Worm (Caenorhabditis elegans) whole organism, mixed stage, embryonic: ENCODE results near the gene F20D6.6.
A peak's percentile ranks its signal among the peaks of the same experiment; 100 is the strongest.

Experiments used
- bed-3 ChIP-seq: fragments of 200-800 bp; sonication (Bioruptor generic); optimal IDR thresholded peaks from 3 replicates; lab custom pipeline; 2018; ENCODE audit warnings: mild to moderate bottlenecking, missing genetic modification characterization, moderate library complexity, missing compliant biosample characterization
- blmp-1 ChIP-seq: fragments of 150-350 bp; optimal IDR thresholded peaks from 2 replicates; lab custom pipeline; 2014; ENCODE audit warnings: missing biosample characterization, missing genetic modification characterization
- ceh-39 ChIP-seq: fragments of 150-350 bp; optimal IDR thresholded peaks from 2 replicates; lab custom pipeline; 2014; ENCODE audit warnings: missing biosample characterization, missing genetic modification characterization
- ceh-83 ChIP-seq: fragments of 200-800 bp; sonication (Bioruptor generic); optimal IDR thresholded peaks from 2 replicates; lab custom pipeline; 2018; ENCODE audit warnings: mild to moderate bottlenecking, missing genetic modification characterization, missing compliant biosample characterization
- ces-1 ChIP-seq: fragments of 150-350 bp; optimal IDR thresholded peaks from 2 replicates; lab custom pipeline; 2014; ENCODE audit warnings: missing biosample characterization, missing genetic modification reagents, missing genetic modification characterization
- cnd-1 ChIP-seq: fragments of 200-800 bp; sonication (Bioruptor generic); optimal IDR thresholded peaks from 2 replicates; lab custom pipeline; 2018; ENCODE audit warnings: mild to moderate bottlenecking, missing genetic modification characterization, missing compliant biosample characterization
- drap-1 ChIP-seq: fragments of 200-800 bp; sonication (Bioruptor generic); optimal IDR thresholded peaks from 3 replicates; lab custom pipeline; 2018; ENCODE audit warnings: mild to moderate bottlenecking, missing genetic modification characterization, missing compliant biosample characterization
- elt-1 ChIP-seq: sonication (generic microtip); optimal IDR thresholded peaks from 2 replicates; lab custom pipeline; 2017; ENCODE audit warnings: missing genetic modification characterization, mild to moderate bottlenecking, missing compliant biosample characterization, antibody characterized with exemption, moderate library complexity, borderline replicate concordance; ENCODE audit not compliant: insufficient read depth
- elt-3 ChIP-seq: fragments of 150-350 bp; optimal IDR thresholded peaks from 2 replicates; lab custom pipeline; 2014; ENCODE audit warnings: missing biosample characterization, missing genetic modification characterization
- ham-2 ChIP-seq: fragments of 200-800 bp; sonication (Bioruptor generic); optimal IDR thresholded peaks from 2 replicates; lab custom pipeline; 2018; ENCODE audit warnings: mild to moderate bottlenecking, missing genetic modification characterization, missing compliant biosample characterization
- hlh-1 ChIP-seq: fragments of 150-350 bp; optimal IDR thresholded peaks from 2 replicates; lab custom pipeline; 2014; ENCODE audit warnings: missing biosample characterization, missing genetic modification reagents, missing genetic modification characterization
- lin-13 ChIP-seq: fragments of 150-350 bp; optimal IDR thresholded peaks from 2 replicates; lab custom pipeline; 2014; ENCODE audit warnings: missing biosample characterization, missing genetic modification characterization
- lin-32 ChIP-seq: fragments of 200-800 bp; sonication (Bioruptor generic); optimal IDR thresholded peaks from 2 replicates; lab custom pipeline; 2018; ENCODE audit warnings: mild to moderate bottlenecking, missing genetic modification characterization, missing compliant biosample characterization
- lsy-2 ChIP-seq: fragments of 150-350 bp; optimal IDR thresholded peaks from 2 replicates; lab custom pipeline; 2014; ENCODE audit warnings: missing biosample characterization, missing genetic modification characterization
- mep-1 ChIP-seq: fragments of 150-350 bp; optimal IDR thresholded peaks from 2 replicates; lab custom pipeline; 2017; ENCODE audit warnings: missing biosample characterization, missing genetic modification reagents, missing genetic modification characterization, inconsistent platforms
- nhr-2 ChIP-seq: fragments of 150-350 bp; optimal IDR thresholded peaks from 2 replicates; lab custom pipeline; 2014; ENCODE audit warnings: missing biosample characterization, missing genetic modification characterization
- nhr-237 ChIP-seq: fragments of 150-350 bp; optimal IDR thresholded peaks from 2 replicates; lab custom pipeline; 2014; ENCODE audit warnings: missing biosample characterization, missing genetic modification characterization
- nhr-28 ChIP-seq: fragments of 150-350 bp; optimal IDR thresholded peaks from 2 replicates; lab custom pipeline; 2014; ENCODE audit warnings: missing biosample characterization, missing genetic modification characterization
- nhr-76 ChIP-seq: sonication (generic microtip); optimal IDR thresholded peaks from 2 replicates; lab custom pipeline; 2017; ENCODE audit warnings: missing biosample characterization, missing genetic modification characterization
- pha-4 ChIP-seq: fragments of 150-350 bp; optimal IDR thresholded peaks from 2 replicates; lab custom pipeline; 2018; ENCODE audit warnings: missing biosample characterization, missing genetic modification reagents, missing genetic modification characterization
- sem-2 ChIP-seq: fragments of 200-800 bp; sonication (Bioruptor generic); optimal IDR thresholded peaks from 2 replicates; lab custom pipeline; 2018; ENCODE audit warnings: mild to moderate bottlenecking, missing genetic modification characterization, missing compliant biosample characterization
- snpc-4 ChIP-seq: fragments of 150-350 bp; optimal IDR thresholded peaks from 2 replicates; lab custom pipeline; 2014; ENCODE audit warnings: missing biosample characterization, missing genetic modification characterization
- sptf-1 ChIP-seq: sonication (generic microtip); optimal IDR thresholded peaks from 2 replicates; lab custom pipeline; 2017; ENCODE audit warnings: mild to moderate bottlenecking, missing genetic modification characterization, moderate library complexity, missing compliant biosample characterization
- tbx-8 ChIP-seq: fragments of 200-800 bp; sonication (Bioruptor generic); optimal IDR thresholded peaks from 2 replicates; lab custom pipeline; 2018; ENCODE audit warnings: mild to moderate bottlenecking, missing genetic modification characterization, moderate library complexity, missing compliant biosample characterization
- unc-120 ChIP-seq: sonication (generic microtip); optimal IDR thresholded peaks from 2 replicates; lab custom pipeline; 2017; ENCODE audit warnings: missing genetic modification characterization, missing compliant biosample characterization; ENCODE audit not compliant: poor library complexity, severe bottlenecking
- unc-39 ChIP-seq: fragments of 150-350 bp; optimal IDR thresholded peaks from 2 replicates; lab custom pipeline; 2014; ENCODE audit warnings: missing biosample characterization, missing genetic modification characterization
- unc-62 ChIP-seq: fragments of 150-350 bp; optimal IDR thresholded peaks from 2 replicates; lab custom pipeline; 2014; ENCODE audit warnings: missing biosample characterization, missing genetic modification reagents, missing genetic modification characterization
- zip-8 ChIP-seq: fragments of 150-350 bp; optimal IDR thresholded peaks from 2 replicates; lab custom pipeline; 2014; ENCODE audit warnings: missing biosample characterization, missing genetic modification characterization

Gene F20D6.6

ce11 chrV:8195889-8196418 is 36.2 kb downstream of the F20D6.6 start, which contains the start of gene F20D6.10:
TSS of gene F20D6.10 (minus strand) at chrV:8195939.
- TF ChIP-seq bed-3 (GFP tag; lab: Kevin White, UChicago), result no peak
- TF ChIP-seq hlh-1 (tag; lab: Kevin White, UChicago), result peak; percentile 91
- TF ChIP-seq unc-62 (GFP tag; lab: Kevin White, UChicago), result peak; percentile 77
- TF ChIP-seq unc-120 (tag; lab: Kevin White, UChicago), result peak; percentile 62

ce11 chrV:8196993-8197392 is 37.3 kb downstream of the F20D6.6 start:
- TF ChIP-seq blmp-1 (tag; lab: Kevin White, UChicago), result no peak
- TF ChIP-seq cnd-1 (tag; lab: Kevin White, UChicago), result no peak
- TF ChIP-seq nhr-76 (tag; lab: Kevin White, UChicago), result no peak
- no peak for TF ChIP-seq ces-1 (GFP tag; lab: Kevin White, UChicago)
- TF ChIP-seq ceh-83 (GFP tag; lab: Kevin White, UChicago), result no peak
- TF ChIP-seq bed-3 (GFP tag; lab: Kevin White, UChicago), result no peak
- TF ChIP-seq pha-4, result no peak
- TF ChIP-seq nhr-28 (tag; lab: Kevin White, UChicago), result no peak
- TF ChIP-seq unc-39, result no peak
- no peak for TF ChIP-seq zip-8
- TF ChIP-seq elt-1 (tag; lab: Kevin White, UChicago), result no peak
- no peak for TF ChIP-seq drap-1 (GFP tag; lab: Kevin White, UChicago)
- TF ChIP-seq sptf-1 (tag; lab: Kevin White, UChicago), result no peak
- TF ChIP-seq snpc-4 (tag; lab: Kevin White, UChicago), result no peak
- TF ChIP-seq elt-3, result no peak
- TF ChIP-seq lin-13 (tag; lab: Kevin White, UChicago), result no peak
- no peak for TF ChIP-seq nhr-237 (tag; lab: Kevin White, UChicago)
- no peak for TF ChIP-seq mep-1 (tag; lab: Kevin White, UChicago)
- TF ChIP-seq ceh-39, result no peak
- TF ChIP-seq sem-2 (GFP tag; lab: Kevin White, UChicago), result no peak

- TF ChIP-seq lin-32 (no peak), ceh-39 (no peak), drap-1 (GFP tag; lab: Kevin White, UChicago) (no peak), lsy-2 (tag; lab: Kevin White, UChicago) (no peak), ces-1 (GFP tag; lab: Kevin White, UChicago) (no peak), ceh-83 (GFP tag; lab: Kevin White, UChicago) (no peak), hlh-1 (tag; lab: Kevin White, UChicago) (no peak), nhr-28 (tag; lab: Kevin White, UChicago) (no peak)
Observed at ce11 chrV:8198994-8199393, 39.3 kb downstream of the F20D6.6 start, which contains the start of gene F20D6.11. TSS of gene F20D6.11 (minus strand) at chrV:8199094.

- no peak for TF ChIP-seq pha-4
- no peak for TF ChIP-seq unc-39
- TF ChIP-seq unc-62 (GFP tag; lab: Kevin White, UChicago), result peak; percentile 68
- TF ChIP-seq ham-2, result no peak
- TF ChIP-seq ceh-39, result no peak
- TF ChIP-seq nhr-237 (tag; lab: Kevin White, UChicago), result no peak
- no peak for TF ChIP-seq tbx-8 (GFP tag; lab: Kevin White, UChicago)
- TF ChIP-seq, all 35 proteins: peak for 1
Observed at ce11 chrV:8201229-8201858, 41.6 kb downstream of the F20D6.6 start, which contains the start of gene cri-2. TSS of gene cri-2 (plus strand) at chrV:8201808.

- no peak for TF ChIP-seq elt-1 (tag; lab: Kevin White, UChicago)
- TF ChIP-seq pha-4, result peak; percentile 6
- peak; percentile 0 for TF ChIP-seq nhr-2
Observed at ce11 chrV:8203085-8203643, 43.4 kb downstream of the F20D6.6 start, which contains the start of gene cest-17. TSS of gene cest-17 (plus strand) at chrV:8203332.

ce11 chrV:8206931-8207330 is 47.2 kb downstream of the F20D6.6 start, which contains the start of gene timp-1:
TSS of gene timp-1 (plus strand) at chrV:8207235.
- no peak for TF ChIP-seq bed-3 (GFP tag; lab: Kevin White, UChicago)
- peak; percentile 67 for TF ChIP-seq zip-8
